Worm (Caenorhabditis elegans) whole organism, L4 larva: ENCODE data around the gene dpy-10.

Experiments used
- F26F4.8 ChIP-seq: fragments of 200-800 bp; sonication (Bioruptor generic); conservative IDR thresholded peaks from 2 replicates; pipeline ENCODE4 v1.3.6; 2022; ENCODE audit warnings: missing genetic modification characterization, missing compliant biosample characterization
- F37D6.2 ChIP-seq: sonication (generic microtip); optimal IDR thresholded peaks from 2 replicates; lab custom pipeline; 2016; ENCODE audit warnings: mild to moderate bottlenecking, missing genetic modification characterization, missing compliant biosample characterization
- F44E2.7 ChIP-seq: fragments of 200-800 bp; sonication (Bioruptor generic); IDR thresholded peaks from 2 replicates; pipeline ENCODE4 v2.1.2; 2022; ENCODE audit warnings: missing genetic modification characterization, missing compliant biosample characterization
- F49E8.2 ChIP-seq: sonication (generic microtip); optimal IDR thresholded peaks from 2 replicates; lab custom pipeline; 2016; ENCODE audit warnings: missing compliant biosample characterization, mild to moderate bottlenecking, missing genetic modification characterization, borderline replicate concordance
- R02D3.7 ChIP-seq: fragments of 150-350 bp; sonication (generic microtip); optimal IDR thresholded peaks from 3 replicates; lab custom pipeline; 2014; ENCODE audit warnings: missing biosample characterization, missing genetic modification characterization
- T26A8.4 ChIP-seq: fragments of 200-800 bp; sonication (Bioruptor generic); IDR thresholded peaks from 2 replicates; pipeline ENCODE4 v1.3.6; 2022; ENCODE audit warnings: missing genetic modification characterization, missing compliant biosample characterization
- Y105C5A.15 ChIP-seq: fragments of 200-800 bp; sonication (Bioruptor generic); IDR thresholded peaks from 2 replicates; pipeline ENCODE4 v1.3.6; 2022; ENCODE audit warnings: missing genetic modification characterization, missing compliant biosample characterization
- Y48G9A.11 ChIP-seq: fragments of 200-800 bp; sonication (Bioruptor generic); IDR thresholded peaks from 2 replicates; pipeline ENCODE4 v1.3.6; 2022; ENCODE audit warnings: missing genetic modification reagents, missing genetic modification characterization, missing compliant biosample characterization
- Y75B8A.6 ChIP-seq: fragments of 200-800 bp; sonication (Bioruptor generic); IDR thresholded peaks from 2 replicates; pipeline ENCODE4 v1.3.6; 2022; ENCODE audit warnings: missing genetic modification reagents, missing genetic modification characterization, missing compliant biosample characterization
- ZK337.2 ChIP-seq: fragments of 200-800 bp; sonication (Bioruptor generic); IDR thresholded peaks from 2 replicates; pipeline ENCODE4 v1.3.6; 2022; ENCODE audit warnings: missing genetic modification reagents, missing genetic modification characterization, missing compliant biosample characterization
- ZK546.5 ChIP-seq, 2 experiments: sonication (generic microtip); optimal IDR thresholded peaks; 2 replicates each; lab custom pipeline; 2017; ENCODE audit warnings: missing biosample characterization in 2 of 2, missing genetic modification characterization in 2 of 2
- aha-1 ChIP-seq: fragments of 150-350 bp; peaks from one replicate; lab custom pipeline; 2014; ENCODE audit warnings: missing biosample characterization, missing genetic modification characterization
- ceh-20 ChIP-seq: fragments of 200-800 bp; sonication (Bioruptor generic); IDR thresholded peaks from 2 replicates; pipeline ENCODE4 v1.3.6; 2022; ENCODE audit warnings: missing genetic modification reagents, missing genetic modification characterization, missing compliant biosample characterization
- ceh-28 ChIP-seq: fragments of 150-350 bp; optimal IDR thresholded peaks from 2 replicates; lab custom pipeline; 2014; ENCODE audit warnings: missing biosample characterization, missing genetic modification reagents, missing genetic modification characterization
- ceh-32 ChIP-seq: sonication (generic microtip); optimal IDR thresholded peaks from 2 replicates; lab custom pipeline; 2016; ENCODE audit warnings: mild to moderate bottlenecking, missing genetic modification characterization, missing compliant biosample characterization; ENCODE audit not compliant: poor library complexity
- ceh-82 ChIP-seq: sonication (generic microtip); optimal IDR thresholded peaks from 2 replicates; lab custom pipeline; 2017; ENCODE audit warnings: missing biosample characterization, missing genetic modification characterization
- ces-1 ChIP-seq: fragments of 150-350 bp; sonication (generic microtip); optimal IDR thresholded peaks from 4 replicates; lab custom pipeline; 2014; ENCODE audit warnings: missing biosample characterization, missing genetic modification reagents, missing genetic modification characterization
- daf-16 ChIP-seq, 3 experiments: sonication (generic microtip); optimal IDR thresholded peaks; 2 replicates each; lab custom pipeline; 2016 to 2017; ENCODE audit warnings: missing genetic modification characterization in 3 of 3, missing genetic modification reagents in 3 of 3, mild to moderate bottlenecking in 2 of 3, missing compliant biosample characterization in 2 of 3, missing biosample characterization in 1 of 3, moderate library complexity in 1 of 3
- daf-19 ChIP-seq: fragments of 200-800 bp; sonication (Bioruptor generic); conservative IDR thresholded peaks from 2 replicates; pipeline ENCODE4 v1.3.6; 2022; ENCODE audit warnings: missing genetic modification characterization, missing compliant biosample characterization
- fkh-10 ChIP-seq: fragments of 150-350 bp; optimal IDR thresholded peaks from 2 replicates; lab custom pipeline; 2014; ENCODE audit warnings: missing biosample characterization, missing genetic modification reagents, missing genetic modification characterization
- fos-1 ChIP-seq: fragments of 150-350 bp; optimal IDR thresholded peaks from 2 replicates; lab custom pipeline; 2014; ENCODE audit warnings: missing biosample characterization, missing genetic modification characterization
- hif-1 ChIP-seq, 2 experiments: sonication (generic microtip); optimal IDR thresholded peaks; 2 replicates each; lab custom pipeline; 2016 to 2017; ENCODE audit warnings: missing compliant biosample characterization in 2 of 2, missing genetic modification characterization in 2 of 2, missing genetic modification reagents in 2 of 2, missing genotype in 2 of 2, mild to moderate bottlenecking in 1 of 2
- lim-7 ChIP-seq: fragments of 200-800 bp; sonication (Bioruptor generic); IDR thresholded peaks from 2 replicates; pipeline ENCODE4 v1.3.6; 2022; ENCODE audit warnings: missing genetic modification characterization, missing compliant biosample characterization
- lin-13 ChIP-seq: fragments of 150-350 bp; optimal IDR thresholded peaks from 2 replicates; lab custom pipeline; 2014; ENCODE audit warnings: missing biosample characterization, missing genetic modification reagents, missing genetic modification characterization
- lin-15B ChIP-seq: fragments of 150-350 bp; sonication (generic microtip); optimal IDR thresholded peaks from 3 replicates; lab custom pipeline; 2014; ENCODE audit warnings: missing biosample characterization, missing genetic modification characterization
- lir-3 ChIP-seq: sonication (generic microtip); optimal IDR thresholded peaks from 2 replicates; lab custom pipeline; 2016; ENCODE audit warnings: mild to moderate bottlenecking, missing genetic modification characterization, missing compliant biosample characterization
- madf-5 ChIP-seq, 2 experiments: fragments of 200-800 bp; sonication (Bioruptor generic); IDR thresholded peaks; 2 replicates each; pipeline ENCODE4 v1.3.6; 2022; ENCODE audit warnings: missing compliant biosample characterization in 2 of 2, missing genetic modification characterization in 2 of 2
- mes-2 ChIP-seq: sonication (generic microtip); optimal IDR thresholded peaks from 2 replicates; lab custom pipeline; 2016; ENCODE audit warnings: missing genotype, mild to moderate bottlenecking, missing genetic modification characterization, missing compliant biosample characterization; ENCODE audit not compliant: poor library complexity, severe bottlenecking
- mxl-3 ChIP-seq: fragments of 200-800 bp; sonication (Bioruptor generic); optimal IDR thresholded peaks from 2 replicates; lab custom pipeline; 2018; ENCODE audit warnings: mild to moderate bottlenecking, missing genetic modification characterization, missing compliant biosample characterization
- nhr-102 ChIP-seq: sonication (generic microtip); optimal IDR thresholded peaks from 2 replicates; lab custom pipeline; 2016; ENCODE audit warnings: mild to moderate bottlenecking, missing genetic modification characterization, moderate library complexity, missing compliant biosample characterization
- nhr-237 ChIP-seq: sonication (generic microtip); optimal IDR thresholded peaks from 2 replicates; lab custom pipeline; 2017; ENCODE audit warnings: missing biosample characterization, missing genetic modification characterization
- nhr-25 ChIP-seq: sonication (generic microtip); optimal IDR thresholded peaks from 2 replicates; lab custom pipeline; 2017; ENCODE audit warnings: missing genetic modification characterization, mild to moderate bottlenecking, missing compliant biosample characterization, antibody characterized with exemption, moderate library complexity, borderline replicate concordance; ENCODE audit not compliant: insufficient read depth
- nhr-28 ChIP-seq: fragments of 150-350 bp; optimal IDR thresholded peaks from 2 replicates; lab custom pipeline; 2014; ENCODE audit warnings: missing biosample characterization, missing genetic modification characterization
- nhr-77 ChIP-seq: fragments of 150-350 bp; optimal IDR thresholded peaks from 2 replicates; lab custom pipeline; 2014; ENCODE audit warnings: missing biosample characterization, missing genetic modification characterization
- php-3 ChIP-seq: fragments of 200-800 bp; sonication (Bioruptor generic); IDR thresholded peaks from 2 replicates; pipeline ENCODE4 v1.3.6; 2022; ENCODE audit warnings: missing genetic modification reagents, missing genetic modification characterization, missing compliant biosample characterization
- saeg-2 ChIP-seq: fragments of 200-800 bp; sonication (Bioruptor generic); IDR thresholded peaks from 2 replicates; pipeline ENCODE4 v1.3.6; 2022; ENCODE audit warnings: missing genetic modification reagents, missing genetic modification characterization, missing compliant biosample characterization
- sdz-12 ChIP-seq: fragments of 200-800 bp; sonication (Bioruptor generic); optimal IDR thresholded peaks from 2 replicates; lab custom pipeline; 2018; ENCODE audit warnings: mild to moderate bottlenecking, missing genetic modification characterization, missing compliant biosample characterization
- set-16 ChIP-seq: fragments of 200-800 bp; sonication (Bioruptor generic); IDR thresholded peaks from 2 replicates; pipeline ENCODE4 v1.3.6; 2022; ENCODE audit warnings: missing genetic modification reagents, missing genetic modification characterization, missing compliant biosample characterization
- tra-1 ChIP-seq: fragments of 200-800 bp; sonication (Bioruptor generic); IDR thresholded peaks from 2 replicates; pipeline ENCODE4 v1.3.6; 2022; ENCODE audit warnings: missing genetic modification reagents, missing genetic modification characterization, missing compliant biosample characterization
- unc-62 ChIP-seq, 3 experiments: fragments of 150-350 bp in 1 of 3; sonication (generic microtip); optimal IDR thresholded peaks in 2 of 3; peaks in 1 of 3; 1 replicate in 1 of 3; 2 replicates in 2 of 3; lab custom pipeline; 2014 to 2017; ENCODE audit warnings: missing biosample characterization in 3 of 3, missing genetic modification characterization in 3 of 3, missing genetic modification reagents in 3 of 3, missing genotype in 1 of 3
- zag-1 ChIP-seq: fragments of 150-350 bp; optimal IDR thresholded peaks from 2 replicates; lab custom pipeline; 2014; ENCODE audit warnings: missing biosample characterization, missing genetic modification characterization
- zfp-2 ChIP-seq: sonication (generic microtip); optimal IDR thresholded peaks from 2 replicates; lab custom pipeline; 2016; ENCODE audit warnings: mild to moderate bottlenecking, missing genetic modification characterization, missing compliant biosample characterization
- zip-11 ChIP-seq: fragments of 200-800 bp; sonication (Bioruptor generic); IDR thresholded peaks from 2 replicates; pipeline ENCODE4 v1.3.6; 2022; ENCODE audit warnings: missing genetic modification characterization, missing compliant biosample characterization
- zip-2 ChIP-seq: fragments of 150-350 bp; optimal IDR thresholded peaks from 2 replicates; lab custom pipeline; 2014; ENCODE audit warnings: missing biosample characterization, missing genetic modification characterization

dpy-10 gene

ce11 chrII:6716638-6717037, 4.6 kb upstream of the dpy-10 start, which contains the start of the genes T14B4.5 and T14B4.20:
Gene T14B4.5 (plus strand): TSS chrII:6716863.
Gene T14B4.20 (plus strand): TSS chrII:6716901.
- TF ChIP-seq F49E8.2 (tag; lab: Kevin White, UChicago) (no peak), zfp-2 (no peak), zip-2 (tag; lab: Kevin White, UChicago) (no peak), set-16 (GFP tag; lab: Robert Waterston, UW) (no peak), lir-3 (tag; lab: Kevin White, UChicago) (no peak), T26A8.4 (GFP tag; lab: Robert Waterston, UW) (no peak), F26F4.8 (GFP tag; lab: Robert Waterston, UW) (no peak)

- no peak for TF ChIP-seq fos-1 (tag; lab: Kevin White, UChicago)
- TF ChIP-seq lin-13: no peak
- TF ChIP-seq lim-7 (GFP tag; lab: Robert Waterston, UW): no peak
- no peak for TF ChIP-seq ceh-32 (tag; lab: Kevin White, UChicago)
- no peak for TF ChIP-seq ceh-28 (tag; lab: Kevin White, UChicago)
- TF ChIP-seq Y48G9A.11 (GFP tag; lab: Robert Waterston, UW): no peak
- TF ChIP-seq php-3 (GFP tag; lab: Robert Waterston, UW): no peak
- no peak for TF ChIP-seq fkh-10 (GFP tag; lab: Kevin White, UChicago)
- no peak for TF ChIP-seq daf-19 (GFP tag; lab: Robert Waterston, UW)
- no peak for TF ChIP-seq aha-1
- no peak for TF ChIP-seq daf-16 (GFP tag; optimal IDR thresholded peaks at IDR 0.05; lab: Kevin White, UChicago)
- TF ChIP-seq daf-16 (tag; optimal IDR thresholded peaks at IDR 0.05; lab: Kevin White, UChicago): no peak
- no peak for TF ChIP-seq ceh-82 (tag; lab: Kevin White, UChicago)
- TF ChIP-seq ZK546.5 (tag; optimal IDR thresholded peaks at IDR 0.05; lab: Kevin White, UChicago): no peak
- no peak for TF ChIP-seq tra-1 (GFP tag; lab: Robert Waterston, UW)
- no peak for TF ChIP-seq ZK337.2 (GFP tag; lab: Robert Waterston, UW)
- TF ChIP-seq saeg-2 (GFP tag; lab: Robert Waterston, UW): no peak
- no peak for TF ChIP-seq set-16 (GFP tag; lab: Robert Waterston, UW)
- no peak for TF ChIP-seq mxl-3
- no peak for TF ChIP-seq ces-1
Measured at ce11 chrII:6715853-6716252, 3.8 kb upstream of the dpy-10 start.

- TF ChIP-seq Y105C5A.15 (GFP tag; lab: Robert Waterston, UW): no peak
- peak; percentile 42 for TF ChIP-seq aha-1
- TF ChIP-seq mes-2 (tag; lab: Kevin White, UChicago): no peak
- no peak for TF ChIP-seq madf-5 (GFP tag; IDR thresholded peaks at IDR 0.05; lab: Robert Waterston, UW)
- no peak for TF ChIP-seq R02D3.7 (tag; lab: Kevin White, UChicago)
- no peak for TF ChIP-seq nhr-237 (tag; lab: Kevin White, UChicago)
- no peak for TF ChIP-seq Y75B8A.6 (GFP tag; lab: Robert Waterston, UW)
- TF ChIP-seq zip-11: no peak
- no peak for TF ChIP-seq F37D6.2 (tag; lab: Kevin White, UChicago)
- TF ChIP-seq sdz-12 (GFP tag; lab: Kevin White, UChicago): no peak
- no peak for TF ChIP-seq ceh-20
- TF ChIP-seq nhr-25 (tag; lab: Kevin White, UChicago): no peak
- TF ChIP-seq hif-1 (tag; optimal IDR thresholded peaks at IDR 0.05; lab: Kevin White, UChicago): no peak
- no peak for TF ChIP-seq lin-15B (tag; lab: Kevin White, UChicago)
- no peak for TF ChIP-seq T26A8.4 (GFP tag; lab: Robert Waterston, UW)
- TF ChIP-seq php-3 (GFP tag; lab: Robert Waterston, UW): no peak
- no peak for TF ChIP-seq F44E2.7 (GFP tag; lab: Robert Waterston, UW)
- TF ChIP-seq nhr-77: no peak
- TF ChIP-seq unc-62 (GFP tag; optimal IDR thresholded peaks at IDR 0.05 in 1 of 2; lab: Kevin White, UChicago): peak in 1 of 2 experiments; percentile 61
- no peak for TF ChIP-seq unc-62 (tag; optimal IDR thresholded peaks at IDR 0.05; lab: Kevin White, UChicago)
- TF ChIP-seq zag-1 (tag; lab: Kevin White, UChicago): no peak
- TF ChIP-seq nhr-28 (tag; lab: Kevin White, UChicago): peak; percentile 13
- no peak for TF ChIP-seq nhr-102 (tag; lab: Kevin White, UChicago)
Measured at ce11 chrII:6713832-6714342, 1.9 kb upstream of the dpy-10 start, which contains the start of gene dpy-2. Gene dpy-2 (plus strand): TSS chrII:6714292.
